ENCODE assay signal across 1 fruit fly cellular context in genomic region chr3R:21184373-21185132, dm6.
TF ChIP-seq lines count a peak whose summit lies in the region.

No protein-coding gene starts in this region.

TF ChIP-seq in whole organism, embryonic, 481 proteins besides CTCF, POLR2A, EP300 and RAD21 (continued from another document and continues in another):
- TF ChIP-seq CG18599 (GFP tag; optimal IDR thresholded peaks at IDR 0.05; lab: Kevin White, UChicago) = peak; percentile 1
- TF ChIP-seq Rx (GFP tag; IDR thresholded peaks at IDR 0.05; lab: Robert Waterston, UW) = no peak
- peak; percentile 88 for TF ChIP-seq NfI (GFP tag; optimal IDR thresholded peaks at IDR 0.05; lab: Kevin White, UChicago)
- TF ChIP-seq CG13894 (tag; optimal IDR thresholded peaks at IDR 0.05; lab: Kevin White, UChicago) = peak; percentile 57
- peak; percentile 18 for TF ChIP-seq kah (GFP tag; optimal IDR thresholded peaks at IDR 0.05; lab: Kevin White, UChicago)
- peak; percentile 90 for TF ChIP-seq Rfx (GFP tag; IDR thresholded peaks at IDR 0.05; lab: Robert Waterston, UW)
- peak; percentile 4 for TF ChIP-seq pita (GFP tag; optimal IDR thresholded peaks at IDR 0.05; lab: Kevin White, UChicago)
- peak; percentile 32 for TF ChIP-seq pzg (GFP tag; optimal IDR thresholded peaks at IDR 0.05; lab: Kevin White, UChicago)
- peak; percentile 95 for TF ChIP-seq sens (GFP tag; lab: Kevin White, UChicago)
- TF ChIP-seq gro (GFP tag; optimal IDR thresholded peaks at IDR 0.05; lab: Kevin White, UChicago) = peak; percentile 84
- TF ChIP-seq CG11695 (GFP tag; IDR thresholded peaks at IDR 0.05; lab: Robert Waterston, UW) = no peak
- peak; percentile 87 for TF ChIP-seq Lhr (GFP tag; optimal IDR thresholded peaks at IDR 0.05; lab: Kevin White, UChicago)
- no peak for TF ChIP-seq run (tag; optimal IDR thresholded peaks at IDR 0.05; lab: Kevin White, UChicago)
- peak; percentile 77 for TF ChIP-seq Hr3 (GFP tag; optimal IDR thresholded peaks at IDR 0.05; lab: Kevin White, UChicago)
- TF ChIP-seq chif (GFP tag; optimal IDR thresholded peaks at IDR 0.05; lab: Kevin White, UChicago) = peak; percentile 59 to 80
- TF ChIP-seq CG1603 (tag; optimal IDR thresholded peaks at IDR 0.05; lab: Kevin White, UChicago) = peak; percentile 78
- TF ChIP-seq CG7839 (tag; optimal IDR thresholded peaks at IDR 0.05; lab: Kevin White, UChicago) = peak; percentile 73
- peak; percentile 44; the same call in 1 of the 2 replicates for TF ChIP-seq nerfin-2 (GFP tag; IDR thresholded peaks at IDR 0.05; lab: Robert Waterston, UW; ENCODE audit: partially characterized antibody)
- TF ChIP-seq exex (tag; optimal IDR thresholded peaks at IDR 0.05; lab: Kevin White, UChicago) = peak; percentile 6
- TF ChIP-seq Ets97D (GFP tag; optimal IDR thresholded peaks at IDR 0.05; lab: Kevin White, UChicago) = peak; percentile 63
- no peak for TF ChIP-seq CG13123 (GFP tag; optimal IDR thresholded peaks at IDR 0.05; lab: Kevin White, UChicago)
- peak; percentile 63 for TF ChIP-seq zfh2 (GFP tag; optimal IDR thresholded peaks at IDR 0.05; lab: Kevin White, UChicago)
- TF ChIP-seq stwl (tag; optimal IDR thresholded peaks at IDR 0.05; lab: Kevin White, UChicago) = peak; percentile 76
- TF ChIP-seq CG2875 (GFP tag; optimal IDR thresholded peaks at IDR 0.05; lab: Kevin White, UChicago) = peak; percentile 70
- peak; percentile 27; the same call in 1 of the 2 replicates for TF ChIP-seq esg (GFP tag; conservative IDR thresholded peaks at IDR 0.05; lab: Robert Waterston, UW)
- TF ChIP-seq CG6689 (GFP tag; IDR thresholded peaks at IDR 0.05; lab: Robert Waterston, UW) = 0 out of 2 replicates have a peak, but pooled peaks have one; percentile 33
- TF ChIP-seq Adf1 (GFP tag; IDR thresholded peaks at IDR 0.05; lab: Robert Waterston, UW) = peak; percentile 18; the same call in 1 of the 2 replicates
- TF ChIP-seq Mrtf (GFP tag; IDR thresholded peaks at IDR 0.05; lab: Robert Waterston, UW) = peak; percentile 58; the same call in 1 of the 3 replicates
- TF ChIP-seq D19A (tag; optimal IDR thresholded peaks at IDR 0.05; lab: Kevin White, UChicago) = peak; percentile 27
- TF ChIP-seq slp2 (GFP tag; optimal IDR thresholded peaks at IDR 0.05; lab: Kevin White, UChicago) = peak; percentile 68
- TF ChIP-seq CG5953 (GFP tag; IDR thresholded peaks at IDR 0.05; lab: Robert Waterston, UW) = peak; percentile 33; the same call in 1 of the 2 replicates
- peak; percentile 81 for TF ChIP-seq CG9932 (GFP tag; IDR thresholded peaks at IDR 0.05; lab: Robert Waterston, UW)
- TF ChIP-seq ken (GFP tag; IDR thresholded peaks at IDR 0.05; lab: Robert Waterston, UW) = peak; percentile 77
- peak; percentile 72 for TF ChIP-seq pho (GFP tag; optimal IDR thresholded peaks at IDR 0.05; lab: Kevin White, UChicago)
- peak; percentile 61 for TF ChIP-seq CG2120 (GFP tag; optimal IDR thresholded peaks at IDR 0.05; lab: Kevin White, UChicago)
- peak; percentile 63; the same call in 1 of the 2 replicates for TF ChIP-seq CG11085 (GFP tag; IDR thresholded peaks at IDR 0.05; lab: Robert Waterston, UW)
- peak; percentile 44 for TF ChIP-seq CG15011 (GFP tag; optimal IDR thresholded peaks at IDR 0.05; lab: Kevin White, UChicago)
- no peak for TF ChIP-seq HLH4C (GFP tag; IDR thresholded peaks at IDR 0.05; lab: Robert Waterston, UW; ENCODE audit: partially characterized antibody)
- TF ChIP-seq NFAT (GFP tag; IDR thresholded peaks at IDR 0.05; lab: Robert Waterston, UW) = peak; percentile 87
- TF ChIP-seq CG31224 (GFP tag; IDR thresholded peaks at IDR 0.05; lab: Robert Waterston, UW) = peak; percentile 67
- TF ChIP-seq CG18764 (GFP tag; optimal IDR thresholded peaks at IDR 0.05; lab: Kevin White, UChicago) = peak; percentile 52
- peak; percentile 25 for TF ChIP-seq sd (tag; optimal IDR thresholded peaks at IDR 0.05; lab: Kevin White, UChicago)
- TF ChIP-seq sob (GFP tag; IDR thresholded peaks at IDR 0.05; lab: Robert Waterston, UW) = peak; percentile 87
- TF ChIP-seq CG11723 (GFP tag; optimal IDR thresholded peaks at IDR 0.05; lab: Kevin White, UChicago) = peak; percentile 60
- no peak for TF ChIP-seq cg (GFP tag; optimal IDR thresholded peaks at IDR 0.05; lab: Kevin White, UChicago)
- TF ChIP-seq CG31441 (GFP tag; IDR thresholded peaks at IDR 0.05; lab: Robert Waterston, UW) = peak; percentile 62
- peak; percentile 56 for TF ChIP-seq Blimp-1 (GFP tag; optimal IDR thresholded peaks at IDR 0.05; lab: Kevin White, UChicago)
- no peak for TF ChIP-seq Deaf1 (tag; optimal IDR thresholded peaks at IDR 0.05; lab: Kevin White, UChicago)
- no peak for TF ChIP-seq Lim3 (GFP tag; IDR thresholded peaks at IDR 0.05; lab: Robert Waterston, UW)
- TF ChIP-seq Dip2 (GFP tag; IDR thresholded peaks at IDR 0.05; lab: Robert Waterston, UW) = no peak
- TF ChIP-seq CkIIα-i1 (GFP tag; IDR thresholded peaks at IDR 0.05; lab: Robert Waterston, UW) = no peak
- TF ChIP-seq Xrp1 (GFP tag; IDR thresholded peaks at IDR 0.05; lab: Robert Waterston, UW) = peak; percentile 73
- TF ChIP-seq Six4 (GFP tag; optimal IDR thresholded peaks at IDR 0.05; lab: Kevin White, UChicago) = peak; percentile 42
- peak; percentile 65 for TF ChIP-seq CG10147 (GFP tag; optimal IDR thresholded peaks at IDR 0.05; lab: Kevin White, UChicago)
- no peak for TF ChIP-seq sc (optimal IDR thresholded peaks at IDR 0.05; lab: Kevin White, UChicago)
- peak; percentile 50 for TF ChIP-seq sc (GFP tag; optimal IDR thresholded peaks at IDR 0.05; lab: Kevin White, UChicago)
- TF ChIP-seq CG10321 (GFP tag; IDR thresholded peaks at IDR 0.05; lab: Robert Waterston, UW) = peak; percentile 28; the same call in 1 of the 2 replicates
- TF ChIP-seq tap (tag; optimal IDR thresholded peaks at IDR 0.05; lab: Kevin White, UChicago) = no peak
- no peak for TF ChIP-seq CG17186 (GFP tag; optimal IDR thresholded peaks at IDR 0.05; lab: Kevin White, UChicago)
- TF ChIP-seq bigmax (GFP tag; optimal IDR thresholded peaks at IDR 0.05; lab: Kevin White, UChicago) = no peak
- TF ChIP-seq CG17829 (tag; optimal IDR thresholded peaks at IDR 0.05; lab: Kevin White, UChicago) = peak; percentile 65
- peak; percentile 49 for TF ChIP-seq eyg (GFP tag; optimal IDR thresholded peaks at IDR 0.05; lab: Kevin White, UChicago)
- TF ChIP-seq Max (GFP tag; optimal IDR thresholded peaks at IDR 0.05; lab: Kevin White, UChicago) = peak; percentile 76
- TF ChIP-seq CG10274 (GFP tag; optimal IDR thresholded peaks at IDR 0.05; lab: Kevin White, UChicago) = peak; percentile 63
- peak; percentile 71 for TF ChIP-seq CG4707 (GFP tag; optimal IDR thresholded peaks at IDR 0.05; lab: Kevin White, UChicago)
- TF ChIP-seq Bgb (GFP tag; IDR thresholded peaks at IDR 0.05; lab: Robert Waterston, UW; ENCODE audit: partially characterized antibody) = peak; percentile 54
- peak; percentile 80 for TF ChIP-seq Meics (GFP tag; optimal IDR thresholded peaks at IDR 0.05; lab: Kevin White, UChicago)
- peak; percentile 23 for TF ChIP-seq tup (GFP tag; optimal IDR thresholded peaks at IDR 0.05; lab: Kevin White, UChicago)
- peak; percentile 64 for TF ChIP-seq CG9876 (GFP tag; optimal IDR thresholded peaks at IDR 0.05; lab: Kevin White, UChicago)
- TF ChIP-seq Ptx1 (GFP tag; IDR thresholded peaks at IDR 0.05; lab: Robert Waterston, UW) = peak; percentile 72
- TF ChIP-seq crol (GFP tag; IDR thresholded peaks at IDR 0.05; lab: Robert Waterston, UW) = no peak
- peak; percentile 86 for TF ChIP-seq CG4424 (GFP tag; optimal IDR thresholded peaks at IDR 0.05; lab: Kevin White, UChicago)
- TF ChIP-seq CG16813 (GFP tag; IDR thresholded peaks at IDR 0.05; lab: Robert Waterston, UW; ENCODE audit: partially characterized antibody) = 0 out of 3 replicates have a peak, but pooled peaks have one; percentile 17
- peak; percentile 28 for TF ChIP-seq kni (GFP tag; optimal IDR thresholded peaks at IDR 0.05; lab: Kevin White, UChicago)
- TF ChIP-seq CG14667 (GFP tag; IDR thresholded peaks at IDR 0.05; lab: Robert Waterston, UW) = peak; percentile 55; the same call in 1 of the 2 replicates
- no peak for TF ChIP-seq mld (GFP tag; IDR thresholded peaks at IDR 0.05; lab: Robert Waterston, UW; ENCODE audit: partially characterized antibody)
- no peak for TF ChIP-seq CG7556 (GFP tag; optimal IDR thresholded peaks at IDR 0.05; lab: Kevin White, UChicago)
- TF ChIP-seq CG32532 (GFP tag; IDR thresholded peaks at IDR 0.05; lab: Robert Waterston, UW) = peak; percentile 84
- TF ChIP-seq ewg (GFP tag; optimal IDR thresholded peaks at IDR 0.05; lab: Kevin White, UChicago) = peak; percentile 67
- TF ChIP-seq NK7.1 (GFP tag; optimal IDR thresholded peaks at IDR 0.05; lab: Kevin White, UChicago) = peak; percentile 57
- no peak for TF ChIP-seq CG15479 (GFP tag; optimal IDR thresholded peaks at IDR 0.05; lab: Kevin White, UChicago)
- TF ChIP-seq CG9797 (GFP tag; optimal IDR thresholded peaks at IDR 0.05; lab: Kevin White, UChicago) = no peak
- peak; percentile 69; the same call in 1 of the 2 replicates for TF ChIP-seq ranshi (GFP tag; IDR thresholded peaks at IDR 0.05; lab: Robert Waterston, UW)
- TF ChIP-seq fd3F (GFP tag; optimal IDR thresholded peaks at IDR 0.05; lab: Kevin White, UChicago) = peak; percentile 4
- no peak for TF ChIP-seq hth (optimal IDR thresholded peaks at IDR 0.05; lab: Kevin White, UChicago)
- TF ChIP-seq Gug (GFP tag; IDR thresholded peaks at IDR 0.05; lab: Robert Waterston, UW) = peak; percentile 35; the same call in 1 of the 4 replicates
- TF ChIP-seq Sox100B (GFP tag; optimal IDR thresholded peaks at IDR 0.05; lab: Kevin White, UChicago) = peak; percentile 55
- TF ChIP-seq Chrac-16 (GFP tag; optimal IDR thresholded peaks at IDR 0.05; lab: Kevin White, UChicago) = peak; percentile 65
- no peak for TF ChIP-seq Elba2 (GFP tag; optimal IDR thresholded peaks at IDR 0.05; lab: Kevin White, UChicago)
- peak; percentile 65 for TF ChIP-seq CG30403 (GFP tag; optimal IDR thresholded peaks at IDR 0.05; lab: Kevin White, UChicago)
- peak; percentile 79 for TF ChIP-seq phol (tag; optimal IDR thresholded peaks at IDR 0.05; lab: Kevin White, UChicago)
- TF ChIP-seq cas (GFP tag; IDR thresholded peaks at IDR 0.05; lab: Robert Waterston, UW) = no peak
- TF ChIP-seq Stat92E (GFP tag; optimal IDR thresholded peaks at IDR 0.05; lab: Kevin White, UChicago) = no peak
- peak; percentile 53 for TF ChIP-seq Asciz (GFP tag; optimal IDR thresholded peaks at IDR 0.05; lab: Kevin White, UChicago)
- TF ChIP-seq odd (GFP tag; optimal IDR thresholded peaks at IDR 0.05; lab: Kevin White, UChicago) = peak; percentile 65
- TF ChIP-seq CG12219 (GFP tag; optimal IDR thresholded peaks at IDR 0.05; lab: Kevin White, UChicago) = peak; percentile 57
- TF ChIP-seq CG9215 (GFP tag; IDR thresholded peaks at IDR 0.05; lab: Robert Waterston, UW) = peak; percentile 35; the same call in 1 of the 2 replicates
- peak; percentile 53 for TF ChIP-seq Oli (tag; optimal IDR thresholded peaks at IDR 0.05; lab: Kevin White, UChicago)
- TF ChIP-seq bsh (GFP tag; optimal IDR thresholded peaks at IDR 0.05; lab: Kevin White, UChicago) = peak in 1 of 2 experiments; percentile 59
- peak; percentile 12 for TF ChIP-seq gsb-n (tag; optimal IDR thresholded peaks at IDR 0.05; lab: Kevin White, UChicago)
- peak; percentile 63; the same call in 2 of the 3 replicates for TF ChIP-seq Aef1 (GFP tag; IDR thresholded peaks at IDR 0.05; lab: Robert Waterston, UW)
- TF ChIP-seq CG15073 (GFP tag; optimal IDR thresholded peaks at IDR 0.05; lab: Kevin White, UChicago) = no peak
- TF ChIP-seq Hmr (GFP tag; optimal IDR thresholded peaks at IDR 0.05; lab: Kevin White, UChicago) = peak; percentile 84
- TF ChIP-seq CG7987 (GFP tag; optimal IDR thresholded peaks at IDR 0.05; lab: Kevin White, UChicago) = peak; percentile 83
- TF ChIP-seq Ssrp (tag; optimal IDR thresholded peaks at IDR 0.05; lab: Kevin White, UChicago) = peak; percentile 66
- peak; percentile 56 for TF ChIP-seq disco-r (GFP tag; optimal IDR thresholded peaks at IDR 0.05; lab: Kevin White, UChicago)
- peak; percentile 81 for TF ChIP-seq maf-S (GFP tag; optimal IDR thresholded peaks at IDR 0.05; lab: Kevin White, UChicago)
- peak; percentile 61 for TF ChIP-seq CG10366 (GFP tag; IDR thresholded peaks at IDR 0.05; lab: Robert Waterston, UW)
- TF ChIP-seq CG14441 (GFP tag; IDR thresholded peaks at IDR 0.05; lab: Robert Waterston, UW) = peak; percentile 53; the same call in 1 of the 2 replicates
- TF ChIP-seq CG6854 (GFP tag; optimal IDR thresholded peaks at IDR 0.05; lab: Kevin White, UChicago) = peak; percentile 24
- TF ChIP-seq nmo (GFP tag; optimal IDR thresholded peaks at IDR 0.05; lab: Kevin White, UChicago) = peak; percentile 71
- TF ChIP-seq hbn (GFP tag; IDR thresholded peaks at IDR 0.05; lab: Robert Waterston, UW; ENCODE audit: partially characterized antibody) = no peak
- TF ChIP-seq D (optimal IDR thresholded peaks at IDR 0.05; lab: Kevin White, UChicago) = no peak
- TF ChIP-seq D (GFP tag; optimal IDR thresholded peaks at IDR 0.05; lab: Kevin White, UChicago) = peak; percentile 58
- peak; percentile 98 for TF ChIP-seq Med (GFP tag; lab: Kevin White, UChicago)
- peak; percentile 96 for TF ChIP-seq Dp (GFP tag; optimal IDR thresholded peaks at IDR 0.05; lab: Kevin White, UChicago)
- TF ChIP-seq en (GFP tag; optimal IDR thresholded peaks at IDR 0.05; lab: Kevin White, UChicago) = peak; percentile 60
- peak; percentile 61 for TF ChIP-seq CG3281 (GFP tag; optimal IDR thresholded peaks at IDR 0.05; lab: Kevin White, UChicago)
- TF ChIP-seq CG7357 (GFP tag; IDR thresholded peaks at IDR 0.05; lab: Robert Waterston, UW) = 0 out of 3 replicates have a peak, but pooled peaks have one; percentile 50
- no peak for TF ChIP-seq CG7271 (tag; optimal IDR thresholded peaks at IDR 0.05; lab: Kevin White, UChicago)
- peak; percentile 37 for TF ChIP-seq Usf (GFP tag; optimal IDR thresholded peaks at IDR 0.05; lab: Kevin White, UChicago)
- peak in 1 of 2 experiments; percentile 22 for TF ChIP-seq eve (GFP tag; optimal IDR thresholded peaks at IDR 0.05; lab: Kevin White, UChicago)
- TF ChIP-seq CG12299 (tag; optimal IDR thresholded peaks at IDR 0.05; lab: Kevin White, UChicago) = no peak
- TF ChIP-seq slbo (GFP tag; IDR thresholded peaks at IDR 0.05; lab: Robert Waterston, UW) = peak; percentile 72
- TF ChIP-seq h (optimal IDR thresholded peaks at IDR 0.05; lab: Kevin White, UChicago) = no peak
- TF ChIP-seq grn (GFP tag; optimal IDR thresholded peaks at IDR 0.05; lab: Kevin White, UChicago) = peak; percentile 11
- TF ChIP-seq Dref (GFP tag; IDR thresholded peaks at IDR 0.05; lab: Robert Waterston, UW) = no peak
- peak; percentile 48; the same call in 2 of the 3 replicates for TF ChIP-seq croc (GFP tag; conservative IDR thresholded peaks at IDR 0.05; lab: Robert Waterston, UW)
- peak; percentile 66 for TF ChIP-seq CG12104 (GFP tag; optimal IDR thresholded peaks at IDR 0.05; lab: Kevin White, UChicago)
- TF ChIP-seq Nf-YC (tag; optimal IDR thresholded peaks at IDR 0.05; lab: Kevin White, UChicago) = peak; percentile 36
